Worm (Caenorhabditis elegans) whole organism, midembryonic: ENCODE results near the gene T15B7.8.

ENCODE experiments used
- T22C8.4 ChIP-seq: fragments of 200-800 bp; sonication (Bioruptor generic); IDR thresholded peaks from 2 replicates; pipeline ENCODE4 v1.3.6; 2022; ENCODE audit warnings: missing genetic modification characterization, missing compliant biosample characterization
- cog-1 ChIP-seq: sonication (generic microtip); optimal IDR thresholded peaks from 2 replicates; lab custom pipeline; 2016; ENCODE audit warnings: missing genetic modification characterization, missing compliant biosample characterization
- flt-1 ChIP-seq: fragments of 200-800 bp; sonication (Bioruptor generic); IDR thresholded peaks from 2 replicates; pipeline ENCODE4 v1.3.6; 2022; ENCODE audit warnings: missing genetic modification characterization, missing compliant biosample characterization
- klf-2 ChIP-seq: fragments of 200-800 bp; sonication (Bioruptor generic); conservative IDR thresholded peaks from 2 replicates; pipeline ENCODE4 v1.3.6; 2022; ENCODE audit warnings: missing genetic modification reagents, missing genetic modification characterization, missing compliant biosample characterization
- med-1 ChIP-seq: sonication (generic microtip); optimal IDR thresholded peaks from 2 replicates; lab custom pipeline; 2017; ENCODE audit warnings: missing genetic modification characterization, mild to moderate bottlenecking, missing compliant biosample characterization, antibody characterized with exemption, missing genetic modification reagents; ENCODE audit not compliant: insufficient read depth
- ref-1 ChIP-seq: fragments of 200-800 bp; sonication (Bioruptor generic); conservative IDR thresholded peaks from 2 replicates; pipeline ENCODE4 v1.3.6; 2022; ENCODE audit warnings: missing genetic modification reagents, missing genetic modification characterization, missing compliant biosample characterization
- tab-1 ChIP-seq: fragments of 200-800 bp; sonication (Bioruptor generic); IDR thresholded peaks from 2 replicates; pipeline ENCODE4 v1.3.6; 2022; ENCODE audit warnings: missing genetic modification characterization, missing compliant biosample characterization
- ztf-23 ChIP-seq: fragments of 200-800 bp; sonication (Bioruptor generic); IDR thresholded peaks from 2 replicates; pipeline ENCODE4 v1.3.6; 2022; ENCODE audit warnings: missing genetic modification reagents, missing genetic modification characterization, missing compliant biosample characterization
- ztf-29 ChIP-seq: fragments of 200-800 bp; sonication (Bioruptor generic); IDR thresholded peaks from 2 replicates; pipeline ENCODE4 v1.3.6; 2022; ENCODE audit warnings: missing genetic modification reagents, missing genetic modification characterization, missing compliant biosample characterization

T15B7.8 gene

DNA sequence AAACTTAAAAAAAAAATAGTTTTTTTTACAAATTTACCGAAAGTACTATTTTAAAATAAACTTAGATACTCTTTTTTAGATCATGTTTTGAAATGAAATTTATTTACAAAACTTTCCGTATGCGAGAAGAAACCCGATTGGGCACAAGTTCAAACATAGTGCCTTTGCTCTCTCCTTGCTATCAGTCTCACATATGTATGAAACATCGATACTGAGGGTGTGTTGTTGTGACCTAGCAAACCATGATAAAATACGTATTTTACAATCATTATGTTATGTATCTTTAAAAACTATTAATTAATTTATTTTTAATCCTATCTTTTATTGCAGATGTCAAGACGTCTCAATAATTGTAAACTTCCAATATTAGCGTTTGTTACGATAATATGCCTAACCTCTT, 11.5 kb upstream of the T15B7.8 start:
- TF ChIP-seq ztf-23 (GFP tag; lab: Robert Waterston, UW): no peak
- TF ChIP-seq T22C8.4 (GFP tag; lab: Robert Waterston, UW): no peak
- no peak for TF ChIP-seq med-1 (GFP tag; lab: Kevin White, UChicago)
- no peak for TF ChIP-seq klf-2
- no peak for TF ChIP-seq ref-1 (GFP tag; lab: Robert Waterston, UW)
- TF ChIP-seq flt-1 (GFP tag; lab: Robert Waterston, UW): no peak
- TF ChIP-seq tab-1 (GFP tag; lab: Robert Waterston, UW): no peak
- TF ChIP-seq ztf-29 (GFP tag; lab: Robert Waterston, UW): no peak
- no peak for TF ChIP-seq cog-1

DNA sequence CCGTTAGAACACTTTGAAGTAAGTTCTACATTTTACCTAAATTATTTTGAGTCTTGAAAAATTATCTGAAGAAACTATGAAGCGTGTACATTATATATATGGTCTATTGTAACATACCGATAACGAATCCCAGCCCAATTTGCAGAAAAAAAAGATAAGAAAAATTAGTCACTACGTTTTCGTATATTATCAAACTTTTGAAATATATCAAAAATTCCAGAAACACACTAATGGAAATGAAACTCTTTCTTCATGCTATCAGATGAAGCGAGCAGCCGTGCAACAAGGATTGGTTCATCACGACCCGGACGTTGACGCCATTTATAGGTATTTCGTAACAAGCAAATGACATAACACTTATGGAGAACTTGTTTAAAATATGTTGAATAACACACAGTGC, 9.7 kb upstream of the T15B7.8 start:
- TF ChIP-seq ztf-29 (GFP tag; lab: Robert Waterston, UW): no peak

DNA sequence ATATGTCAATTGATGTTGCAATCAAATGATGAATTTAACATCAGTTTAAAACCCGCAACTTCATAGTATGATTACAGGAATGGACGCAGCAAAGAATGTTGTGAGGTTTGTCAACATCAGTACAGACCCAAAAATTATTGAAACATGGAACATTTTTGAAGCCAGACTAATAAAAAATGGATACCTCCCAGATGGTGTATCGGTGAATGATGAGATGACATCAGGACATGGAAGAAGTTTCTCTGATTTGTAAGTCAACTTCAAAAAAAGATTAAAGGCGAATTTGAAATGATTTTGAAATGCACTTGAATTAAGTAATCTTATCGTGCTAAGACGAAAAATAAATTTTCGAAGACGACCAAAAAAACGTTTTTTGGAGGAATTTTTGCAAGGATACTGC, 7.7 kb upstream of the T15B7.8 start:
- no peak for TF ChIP-seq ztf-23 (GFP tag; lab: Robert Waterston, UW)
- TF ChIP-seq klf-2: no peak
- no peak for TF ChIP-seq flt-1 (GFP tag; lab: Robert Waterston, UW)
- no peak for TF ChIP-seq med-1 (GFP tag; lab: Kevin White, UChicago)
- TF ChIP-seq cog-1: no peak
- no peak for TF ChIP-seq tab-1 (GFP tag; lab: Robert Waterston, UW)
- no peak for TF ChIP-seq T22C8.4 (GFP tag; lab: Robert Waterston, UW)
- TF ChIP-seq ztf-29 (GFP tag; lab: Robert Waterston, UW): no peak

DNA sequence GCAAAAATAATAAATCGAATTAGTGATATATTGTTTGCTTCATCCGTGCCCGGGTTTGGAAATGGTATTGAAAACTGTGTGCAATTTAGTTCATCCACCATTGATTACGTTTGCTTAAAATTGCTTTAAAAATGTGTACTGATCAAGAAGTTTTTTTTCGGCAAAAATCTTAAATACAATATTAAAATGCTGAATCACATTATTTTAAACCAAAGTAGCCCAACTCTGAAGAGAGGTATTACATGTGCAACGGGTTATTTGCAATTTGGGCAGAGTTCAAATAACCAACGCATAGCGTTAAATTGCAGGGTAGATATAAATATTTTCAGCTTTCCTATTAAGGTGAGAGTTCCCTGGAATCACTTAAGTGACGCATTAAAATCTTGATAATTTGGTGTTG, 4.4 kb upstream of the T15B7.8 start, which contains the start of gene dmsr-14:
dmsr-14 (minus strand) TSS at position 101 of the 400 bp plus-strand sequence.
- TF ChIP-seq ztf-29 (GFP tag; lab: Robert Waterston, UW) (no peak), T22C8.4 (GFP tag; lab: Robert Waterston, UW) (no peak), ztf-23 (GFP tag; lab: Robert Waterston, UW) (no peak), tab-1 (GFP tag; lab: Robert Waterston, UW) (no peak), klf-2 (no peak), ref-1 (GFP tag; lab: Robert Waterston, UW) (no peak), cog-1 (no peak), med-1 (GFP tag; lab: Kevin White, UChicago) (no peak), flt-1 (GFP tag; lab: Robert Waterston, UW) (no peak)

DNA sequence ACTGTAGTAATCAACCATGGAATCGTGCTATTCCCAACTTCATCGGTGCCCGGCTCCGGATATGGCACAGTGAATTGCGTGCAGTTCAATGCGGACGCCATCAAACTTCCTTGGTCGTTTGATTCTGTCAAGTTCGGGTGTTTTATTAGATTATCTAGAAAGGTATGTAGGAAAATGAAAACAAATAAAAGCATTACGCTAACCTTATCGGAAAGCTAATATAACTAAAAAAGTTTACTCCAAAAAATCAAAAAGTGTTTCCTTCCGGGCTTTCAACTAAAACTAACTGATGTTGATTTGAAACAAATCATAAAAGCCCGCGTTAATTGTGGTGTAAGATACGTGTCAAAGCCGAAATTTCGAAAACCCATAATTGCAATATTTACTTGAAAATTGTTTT, 1.8 kb upstream of the T15B7.8 start, which contains the start of gene dmsr-13:
dmsr-13 (minus strand) TSS at position 101 of the 400 bp plus-strand sequence.
- TF ChIP-seq flt-1 (GFP tag; lab: Robert Waterston, UW) (no peak), tab-1 (GFP tag; lab: Robert Waterston, UW) (no peak), T22C8.4 (GFP tag; lab: Robert Waterston, UW) (no peak), cog-1 (no peak)

DNA sequence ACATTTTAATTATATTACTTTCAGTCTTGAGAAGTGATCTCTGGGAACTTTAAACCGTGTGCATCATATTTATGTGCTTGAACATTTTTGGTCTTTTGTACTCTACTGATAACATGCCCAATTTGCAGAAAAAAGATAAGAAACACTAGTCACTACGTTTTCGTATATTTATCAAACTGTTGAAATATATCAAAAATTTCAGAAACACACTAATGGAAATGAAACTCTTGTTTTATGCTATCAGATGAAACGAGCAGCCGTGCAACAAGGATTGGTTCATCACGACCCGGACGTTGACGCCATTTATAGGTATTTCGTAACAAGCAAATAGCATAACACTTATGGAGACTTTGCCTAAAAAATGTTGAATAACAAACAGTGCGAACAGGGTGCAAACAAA, 1.8 kb downstream of the T15B7.8 start:
- TF ChIP-seq klf-2 (no peak), ztf-23 (GFP tag; lab: Robert Waterston, UW) (no peak), tab-1 (GFP tag; lab: Robert Waterston, UW) (no peak), flt-1 (GFP tag; lab: Robert Waterston, UW) (no peak)

DNA sequence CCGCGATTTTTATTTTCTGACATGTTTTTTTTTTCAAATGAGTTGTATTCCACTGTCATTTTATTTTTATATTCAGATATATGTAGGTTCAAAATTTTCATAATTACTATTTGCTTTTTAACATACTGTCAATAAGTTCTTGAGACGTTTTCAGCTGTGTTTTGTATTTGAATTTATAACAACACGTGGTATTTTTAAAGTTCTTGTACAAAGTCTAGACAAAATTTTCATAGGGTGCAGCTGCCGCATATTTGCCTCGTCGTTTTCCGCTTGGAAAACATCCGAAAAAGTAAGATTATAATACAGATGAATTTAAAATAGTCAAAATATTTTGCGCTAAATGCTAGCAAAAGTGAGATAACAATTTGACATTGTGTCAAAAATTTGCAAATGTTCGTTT, 7.2 kb downstream of the T15B7.8 start, which contains the start of gene dmsr-15:
dmsr-15 (minus strand) TSS at position 101 of the 400 bp plus-strand sequence.
- TF ChIP-seq klf-2: no peak
- TF ChIP-seq med-1 (GFP tag; lab: Kevin White, UChicago): no peak
- no peak for TF ChIP-seq T22C8.4 (GFP tag; lab: Robert Waterston, UW)

DNA sequence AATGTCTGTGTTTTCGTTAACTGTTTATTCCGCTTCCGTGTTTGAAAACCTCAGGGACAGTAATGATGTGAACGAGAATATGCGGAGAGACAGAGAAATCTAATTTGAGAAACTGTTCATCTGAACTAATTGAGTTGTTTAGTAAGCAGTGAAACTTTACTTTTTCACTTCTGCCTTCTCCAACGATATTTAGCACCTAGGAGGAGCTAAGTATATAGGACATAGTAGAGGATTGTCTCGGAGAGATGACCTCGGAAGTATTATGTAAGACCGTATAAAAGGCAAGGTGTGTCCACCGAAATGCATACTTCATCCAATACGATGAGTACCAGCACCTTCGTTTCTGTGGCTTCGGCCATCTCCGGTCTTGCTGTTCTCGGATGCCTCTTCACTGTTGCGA, 7.8 kb downstream of the T15B7.8 start, which contains the start of gene col-141:
col-141 (plus strand) TSS at position 301 of the 400 bp plus-strand sequence.
- no peak for TF ChIP-seq med-1 (GFP tag; lab: Kevin White, UChicago)
- no peak for TF ChIP-seq ztf-29 (GFP tag; lab: Robert Waterston, UW)
- TF ChIP-seq tab-1 (GFP tag; lab: Robert Waterston, UW): no peak
- TF ChIP-seq ztf-23 (GFP tag; lab: Robert Waterston, UW): no peak
- no peak for TF ChIP-seq T22C8.4 (GFP tag; lab: Robert Waterston, UW)
- TF ChIP-seq cog-1: no peak
- no peak for TF ChIP-seq klf-2
- no peak for TF ChIP-seq ref-1 (GFP tag; lab: Robert Waterston, UW)
- no peak for TF ChIP-seq flt-1 (GFP tag; lab: Robert Waterston, UW)

DNA sequence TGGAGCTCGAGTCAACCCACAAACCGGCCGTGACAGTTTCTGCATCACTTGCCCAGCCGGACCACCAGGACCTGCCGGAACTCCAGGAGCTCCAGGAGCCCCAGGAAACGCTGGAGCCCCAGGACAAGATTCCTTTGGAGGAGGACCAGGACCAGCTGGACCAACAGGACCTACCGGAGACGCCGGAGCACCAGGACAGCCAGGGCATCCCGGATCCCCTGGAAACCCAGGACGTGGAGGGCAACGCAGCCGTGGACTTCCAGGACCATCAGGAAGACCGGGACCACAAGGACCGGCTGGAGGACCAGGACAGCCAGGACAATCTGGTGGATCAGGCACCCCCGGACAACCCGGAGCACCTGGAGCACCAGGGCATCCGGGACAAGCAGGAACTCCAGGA, 8.5 kb downstream of the T15B7.8 start:
- no peak for TF ChIP-seq klf-2
- TF ChIP-seq ref-1 (GFP tag; lab: Robert Waterston, UW): no peak
- TF ChIP-seq ztf-29 (GFP tag; lab: Robert Waterston, UW): no peak
- no peak for TF ChIP-seq ztf-23 (GFP tag; lab: Robert Waterston, UW)
- no peak for TF ChIP-seq tab-1 (GFP tag; lab: Robert Waterston, UW)
- no peak for TF ChIP-seq cog-1
- TF ChIP-seq T22C8.4 (GFP tag; lab: Robert Waterston, UW): no peak
- no peak for TF ChIP-seq med-1 (GFP tag; lab: Kevin White, UChicago)
- TF ChIP-seq flt-1 (GFP tag; lab: Robert Waterston, UW): no peak

DNA sequence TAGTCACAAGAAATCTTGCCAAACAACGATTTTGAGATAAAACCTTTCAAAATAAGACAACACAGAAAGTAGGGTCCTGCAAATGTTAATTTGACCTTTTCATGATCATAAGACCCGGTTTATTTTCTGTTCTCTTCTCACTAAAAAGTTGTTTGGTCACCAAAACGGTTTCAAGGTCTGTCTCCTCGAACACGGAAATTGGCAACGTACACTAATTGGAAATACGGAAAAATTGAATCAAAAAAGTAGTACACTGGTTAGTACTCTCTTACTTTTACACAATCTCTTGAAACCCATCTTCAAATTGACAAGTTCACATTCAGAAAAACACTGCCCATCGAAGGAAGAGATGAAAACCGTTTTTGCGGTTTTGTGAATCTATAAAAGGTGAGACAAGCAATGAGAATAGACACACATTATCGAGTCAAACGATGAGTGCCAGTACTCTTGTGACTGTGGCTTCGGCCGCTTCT, 9.2 kb downstream of the T15B7.8 start, which contains the start of gene col-142:
col-142 (plus strand) TSS at position 423 of the 473 bp plus-strand sequence.
- TF ChIP-seq med-1 (GFP tag; lab: Kevin White, UChicago) (no peak), ztf-29 (GFP tag; lab: Robert Waterston, UW) (no peak), flt-1 (GFP tag; lab: Robert Waterston, UW) (no peak), cog-1 (no peak), klf-2 (no peak), tab-1 (GFP tag; lab: Robert Waterston, UW) (no peak), ref-1 (GFP tag; lab: Robert Waterston, UW) (no peak)
